Fruit fly (Drosophila melanogaster): ENCODE results near the gene CG15475.

DNA sequence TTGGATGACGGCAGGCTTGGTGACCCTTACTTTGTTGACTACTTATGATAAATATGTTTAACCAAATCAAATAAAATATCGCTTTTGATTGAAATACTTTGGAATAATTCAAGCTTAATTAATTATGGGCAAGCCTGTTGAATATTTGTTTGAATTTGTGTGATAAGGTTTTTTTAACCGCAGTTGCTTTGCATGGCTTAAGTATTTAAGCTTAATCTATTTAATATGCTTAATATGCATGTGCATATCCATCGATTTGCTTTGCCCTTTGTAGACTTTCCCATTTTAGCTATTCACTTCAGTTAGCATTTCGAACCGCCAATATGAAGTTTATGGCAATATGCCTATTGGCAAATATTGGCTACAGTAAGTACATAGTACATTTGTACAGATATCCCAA is 26.3 kb downstream of the CG15475 start, which contains the start of gene Sfp38D:
- TF ChIP-seq CG33017 (tag; optimal IDR thresholded peaks at IDR 0.05) = no peak
- no peak for TF ChIP-seq CG14711 (tag; optimal IDR thresholded peaks at IDR 0.05)
- no peak for TF ChIP-seq CG1620 (GFP tag; optimal IDR thresholded peaks at IDR 0.05)
- no peak for TF ChIP-seq kay (GFP tag; ENCODE audit: borderline replicate concordance)
- no peak for TF ChIP-seq CG12768 (GFP tag; optimal IDR thresholded peaks at IDR 0.05)
- TF ChIP-seq Clk (GFP tag; optimal IDR thresholded peaks at IDR 0.05) = no peak
- no peak for TF ChIP-seq cnc (optimal IDR thresholded peaks at IDR 0.05)
- no peak for TF ChIP-seq toe (GFP tag; optimal IDR thresholded peaks at IDR 0.05)

Measured in whole organism, adult.